Worm (Caenorhabditis elegans) whole organism, L4 larva: ENCODE results near the gene npr-41.

ENCODE experiments used
- D1046.2 ChIP-seq: fragments of 200-800 bp; sonication (Bioruptor generic); IDR thresholded peaks from 2 replicates; pipeline ENCODE4 v1.3.6; 2022; ENCODE audit warnings: missing genetic modification characterization, missing compliant biosample characterization
- F10B5.3 ChIP-seq: sonication (generic microtip); optimal IDR thresholded peaks from 2 replicates; lab custom pipeline; 2016; ENCODE audit warnings: mild to moderate bottlenecking, missing genetic modification characterization, missing compliant biosample characterization
- F37D6.2 ChIP-seq: sonication (generic microtip); optimal IDR thresholded peaks from 2 replicates; lab custom pipeline; 2016; ENCODE audit warnings: mild to moderate bottlenecking, missing genetic modification characterization, missing compliant biosample characterization
- F44E2.7 ChIP-seq: fragments of 200-800 bp; sonication (Bioruptor generic); IDR thresholded peaks from 2 replicates; pipeline ENCODE4 v2.1.2; 2022; ENCODE audit warnings: missing genetic modification characterization, missing compliant biosample characterization
- F49E8.2 ChIP-seq: sonication (generic microtip); optimal IDR thresholded peaks from 2 replicates; lab custom pipeline; 2016; ENCODE audit warnings: missing compliant biosample characterization, mild to moderate bottlenecking, missing genetic modification characterization, borderline replicate concordance
- T26A8.4 ChIP-seq: fragments of 200-800 bp; sonication (Bioruptor generic); IDR thresholded peaks from 2 replicates; pipeline ENCODE4 v1.3.6; 2022; ENCODE audit warnings: missing genetic modification characterization, missing compliant biosample characterization
- Y48G9A.11 ChIP-seq: fragments of 200-800 bp; sonication (Bioruptor generic); IDR thresholded peaks from 2 replicates; pipeline ENCODE4 v1.3.6; 2022; ENCODE audit warnings: missing genetic modification reagents, missing genetic modification characterization, missing compliant biosample characterization
- ZK337.2 ChIP-seq: fragments of 200-800 bp; sonication (Bioruptor generic); IDR thresholded peaks from 2 replicates; pipeline ENCODE4 v1.3.6; 2022; ENCODE audit warnings: missing genetic modification reagents, missing genetic modification characterization, missing compliant biosample characterization
- aha-1 ChIP-seq: fragments of 150-350 bp; peaks from one replicate; lab custom pipeline; 2014; ENCODE audit warnings: missing biosample characterization, missing genetic modification characterization
- aly-2 ChIP-seq: sonication (generic microtip); optimal IDR thresholded peaks from 2 replicates; lab custom pipeline; 2018; ENCODE audit warnings: missing biosample characterization, missing genetic modification characterization
- attf-4 ChIP-seq: sonication (generic microtip); optimal IDR thresholded peaks from 3 replicates; lab custom pipeline; 2017; ENCODE audit warnings: missing biosample characterization, missing genetic modification characterization
- ceh-32 ChIP-seq: sonication (generic microtip); optimal IDR thresholded peaks from 2 replicates; lab custom pipeline; 2016; ENCODE audit warnings: mild to moderate bottlenecking, missing genetic modification characterization, missing compliant biosample characterization; ENCODE audit not compliant: poor library complexity
- ceh-44 ChIP-seq: fragments of 200-800 bp; sonication (Bioruptor generic); IDR thresholded peaks from 2 replicates; pipeline ENCODE4 v1.3.6; 2022; ENCODE audit warnings: missing genetic modification reagents, missing genetic modification characterization, missing compliant biosample characterization
- cey-2 ChIP-seq: sonication (generic microtip); optimal IDR thresholded peaks from 3 replicates; lab custom pipeline; 2017; ENCODE audit warnings: missing genetic modification characterization, mild to moderate bottlenecking, missing compliant biosample characterization, antibody characterized with exemption, borderline replicate concordance; ENCODE audit not compliant: insufficient read depth
- daf-16 ChIP-seq, 3 experiments: sonication (generic microtip); optimal IDR thresholded peaks; 2 replicates each; lab custom pipeline; 2016 to 2017; ENCODE audit warnings: missing genetic modification characterization in 3 of 3, missing genetic modification reagents in 3 of 3, mild to moderate bottlenecking in 2 of 3, missing compliant biosample characterization in 2 of 3, missing biosample characterization in 1 of 3, moderate library complexity in 1 of 3
- dmd-8 ChIP-seq: fragments of 200-800 bp; sonication (Bioruptor generic); IDR thresholded peaks from 2 replicates; pipeline ENCODE4 v1.3.6; 2022; ENCODE audit warnings: missing genetic modification characterization, missing compliant biosample characterization
- dve-1 ChIP-seq: sonication (generic microtip); optimal IDR thresholded peaks from 2 replicates; lab custom pipeline; 2017; ENCODE audit warnings: antibody characterized with exemption, mild to moderate bottlenecking, missing genetic modification characterization, missing compliant biosample characterization; ENCODE audit not compliant: insufficient read depth
- egl-27 ChIP-seq: sonication (generic microtip); optimal IDR thresholded peaks from 3 replicates; lab custom pipeline; 2017; ENCODE audit warnings: missing biosample characterization, missing genetic modification reagents, missing genetic modification characterization
- fos-1 ChIP-seq: fragments of 150-350 bp; optimal IDR thresholded peaks from 2 replicates; lab custom pipeline; 2014; ENCODE audit warnings: missing biosample characterization, missing genetic modification characterization
- hlh-30 ChIP-seq: sonication (generic microtip); optimal IDR thresholded peaks from 2 replicates; lab custom pipeline; 2017; ENCODE audit warnings: antibody characterized with exemption, mild to moderate bottlenecking, missing genetic modification characterization, missing compliant biosample characterization; ENCODE audit not compliant: insufficient read depth
- jun-1 ChIP-seq: fragments of 150-350 bp; optimal IDR thresholded peaks from 2 replicates; lab custom pipeline; 2014; ENCODE audit warnings: missing biosample characterization, missing genetic modification reagents, missing genetic modification characterization
- lim-7 ChIP-seq: fragments of 200-800 bp; sonication (Bioruptor generic); IDR thresholded peaks from 2 replicates; pipeline ENCODE4 v1.3.6; 2022; ENCODE audit warnings: missing genetic modification characterization, missing compliant biosample characterization
- lin-29 ChIP-seq: fragments of 200-800 bp; sonication (Bioruptor generic); IDR thresholded peaks from 2 replicates; pipeline ENCODE4 v1.3.6; 2022; ENCODE audit warnings: missing genetic modification reagents, missing genetic modification characterization, missing compliant biosample characterization
- lin-38 ChIP-seq: fragments of 200-800 bp; sonication (Bioruptor generic); IDR thresholded peaks from 2 replicates; pipeline ENCODE4 v1.3.6; 2022; ENCODE audit warnings: missing genetic modification reagents, missing genetic modification characterization, missing compliant biosample characterization
- lin-39 ChIP-seq: fragments of 150-350 bp; optimal IDR thresholded peaks from 2 replicates; lab custom pipeline; 2014; ENCODE audit warnings: missing biosample characterization, missing genetic modification reagents, missing genetic modification characterization
- lir-3 ChIP-seq: sonication (generic microtip); optimal IDR thresholded peaks from 2 replicates; lab custom pipeline; 2016; ENCODE audit warnings: mild to moderate bottlenecking, missing genetic modification characterization, missing compliant biosample characterization
- mdl-1 ChIP-seq, 2 experiments: fragments of 150-350 bp in 1 of 2; sonication (generic microtip) in 1 of 2; optimal IDR thresholded peaks; 2 replicates each; lab custom pipeline; 2014 to 2017; ENCODE audit warnings: missing biosample characterization in 2 of 2, missing genetic modification characterization in 2 of 2
- nhr-102 ChIP-seq: sonication (generic microtip); optimal IDR thresholded peaks from 2 replicates; lab custom pipeline; 2016; ENCODE audit warnings: mild to moderate bottlenecking, missing genetic modification characterization, moderate library complexity, missing compliant biosample characterization
- nhr-48 ChIP-seq: sonication (generic microtip); optimal IDR thresholded peaks from 2 replicates; lab custom pipeline; 2016; ENCODE audit warnings: mild to moderate bottlenecking, missing genetic modification characterization, missing compliant biosample characterization
- nhr-6 ChIP-seq: fragments of 150-350 bp; optimal IDR thresholded peaks from 2 replicates; lab custom pipeline; 2014; ENCODE audit warnings: missing biosample characterization, missing genetic modification characterization
- nhr-77 ChIP-seq: fragments of 150-350 bp; optimal IDR thresholded peaks from 2 replicates; lab custom pipeline; 2014; ENCODE audit warnings: missing biosample characterization, missing genetic modification characterization
- pha-4 ChIP-seq, 2 experiments: fragments of 150-350 bp in 1 of 2; fragments of 200-800 bp in 1 of 2; sonication (Bioruptor generic) in 1 of 2; IDR thresholded peaks in 1 of 2; optimal IDR thresholded peaks in 1 of 2; 2 replicates each; pipeline versions ENCODE4 v1.3.6 to Lab custom; 2014 to 2022; ENCODE audit warnings: missing genetic modification characterization in 2 of 2, missing genetic modification reagents in 2 of 2, missing biosample characterization in 1 of 2, missing compliant biosample characterization in 1 of 2
- set-16 ChIP-seq: fragments of 200-800 bp; sonication (Bioruptor generic); IDR thresholded peaks from 2 replicates; pipeline ENCODE4 v1.3.6; 2022; ENCODE audit warnings: missing genetic modification reagents, missing genetic modification characterization, missing compliant biosample characterization
- snpc-4 ChIP-seq: fragments of 150-350 bp; optimal IDR thresholded peaks from 2 replicates; lab custom pipeline; 2014; ENCODE audit warnings: missing biosample characterization, missing genetic modification characterization
- spr-3 ChIP-seq: fragments of 200-800 bp; sonication (Bioruptor generic); optimal IDR thresholded peaks from 2 replicates; lab custom pipeline; 2018; ENCODE audit warnings: mild to moderate bottlenecking, missing genetic modification characterization, missing compliant biosample characterization
- unc-130 ChIP-seq: sonication (generic microtip); optimal IDR thresholded peaks from 2 replicates; lab custom pipeline; 2016; ENCODE audit warnings: missing genetic modification reagents, missing genetic modification characterization, missing compliant biosample characterization
- vab-7 ChIP-seq: fragments of 200-800 bp; sonication (Bioruptor generic); IDR thresholded peaks from 2 replicates; pipeline ENCODE4 v1.3.6; 2022; ENCODE audit warnings: missing genetic modification reagents, missing genetic modification characterization, missing compliant biosample characterization

The npr-41 gene

DNA sequence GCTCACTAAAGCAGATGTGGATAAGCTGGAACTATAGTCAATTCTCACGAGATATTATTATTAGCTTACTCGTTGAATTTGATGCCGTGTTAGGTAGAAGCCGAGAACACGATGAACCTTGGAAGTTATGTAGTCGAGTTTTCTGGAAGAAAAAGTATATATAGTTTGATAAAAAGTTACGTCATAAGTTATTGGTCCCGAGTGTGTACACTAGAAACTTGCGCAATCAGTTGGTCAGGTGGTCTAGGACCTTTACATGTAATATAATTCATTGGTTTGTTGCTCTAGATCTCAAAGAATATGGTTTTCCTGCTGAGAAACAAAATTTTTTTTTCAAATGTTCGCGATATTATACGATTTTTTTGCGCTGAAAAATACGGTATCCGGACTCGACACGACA, 25.5 kb downstream of the npr-41 start:
- no peak for TF ChIP-seq vab-7
- TF ChIP-seq pha-4 (GFP tag; IDR thresholded peaks at IDR 0.05; lab: Robert Waterston, UW) = no peak
- no peak for TF ChIP-seq pha-4 (tag; optimal IDR thresholded peaks at IDR 0.05; lab: Kevin White, UChicago)
- TF ChIP-seq snpc-4 = no peak
- TF ChIP-seq ZK337.2 (GFP tag; lab: Robert Waterston, UW) = no peak
- no peak for TF ChIP-seq egl-27 (tag; lab: Kevin White, UChicago)
- TF ChIP-seq dmd-8 (GFP tag; lab: Robert Waterston, UW) = no peak
- TF ChIP-seq lim-7 (GFP tag; lab: Robert Waterston, UW) = no peak
- TF ChIP-seq nhr-77 (tag; lab: Kevin White, UChicago) = no peak
- TF ChIP-seq cey-2 = no peak
- no peak for TF ChIP-seq mdl-1 (tag; optimal IDR thresholded peaks at IDR 0.05; lab: Kevin White, UChicago)
- TF ChIP-seq F37D6.2 = no peak
- no peak for TF ChIP-seq ceh-44
- no peak for TF ChIP-seq D1046.2
- TF ChIP-seq F10B5.3 (tag; lab: Kevin White, UChicago) = no peak
- TF ChIP-seq jun-1 = no peak
- TF ChIP-seq dve-1 (tag; lab: Kevin White, UChicago) = no peak

DNA sequence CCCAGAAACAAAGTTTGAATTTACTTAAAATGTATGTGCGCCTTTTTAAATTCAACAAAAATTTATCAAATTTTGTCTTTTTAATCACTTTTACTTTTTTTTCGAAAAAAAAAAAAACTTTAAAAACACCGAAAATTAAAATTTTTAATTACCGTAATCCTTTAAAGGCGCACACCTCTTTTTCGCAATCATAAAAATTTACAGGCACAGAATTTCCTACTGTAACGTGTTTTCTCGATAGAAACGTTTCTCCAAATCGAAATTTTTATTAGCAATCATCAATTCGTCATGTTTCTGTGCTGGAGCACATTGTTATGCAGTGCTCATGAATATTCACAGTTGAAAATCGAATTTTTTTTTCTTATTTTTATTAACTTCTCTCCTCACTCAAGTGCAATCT, 26.0 kb downstream of the npr-41 start:
- TF ChIP-seq nhr-102 (tag; lab: Kevin White, UChicago) = no peak
- TF ChIP-seq aha-1 (tag; lab: Kevin White, UChicago) = peak; percentile 63

DNA sequence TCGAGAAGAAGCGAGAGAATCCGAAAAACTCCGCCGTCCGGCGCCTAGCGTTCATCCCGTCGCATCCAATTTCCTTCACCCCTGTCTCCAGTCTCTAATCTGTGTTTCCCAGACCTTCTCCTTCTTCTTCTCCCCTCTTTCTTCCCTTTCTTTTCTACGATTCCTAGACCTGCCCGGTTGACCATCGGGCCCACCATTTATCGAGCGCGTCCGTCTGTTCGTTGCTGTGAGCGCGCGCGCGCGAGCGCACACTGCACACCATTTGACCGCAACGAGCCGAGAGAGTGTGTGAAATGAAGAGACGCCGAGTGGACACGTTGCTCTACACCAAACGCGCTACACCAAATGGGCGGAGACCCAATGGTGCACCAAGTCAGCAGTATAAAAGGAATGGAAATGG, 26.6 kb downstream of the npr-41 start:
- TF ChIP-seq lin-38 (GFP tag; lab: Robert Waterston, UW) (peak; percentile 73), unc-130 (peak; percentile 70), D1046.2 (0 out of 2 replicates have a peak, but pooled peaks have one; percentile 8), ceh-32 (tag; lab: Kevin White, UChicago) (no peak), mdl-1 (tag; optimal IDR thresholded peaks at IDR 0.05; lab: Kevin White, UChicago) (peak in 1 of 2 experiments; percentile 3), dmd-8 (GFP tag; lab: Robert Waterston, UW) (no peak), Y48G9A.11 (GFP tag; lab: Robert Waterston, UW) (peak; percentile 64; the same call in 1 of the 2 replicates), set-16 (GFP tag; lab: Robert Waterston, UW) (peak; percentile 82), aly-2 (tag; lab: Kevin White, UChicago) (no peak), spr-3 (peak; percentile 9), T26A8.4 (GFP tag; lab: Robert Waterston, UW) (no peak), F49E8.2 (no peak), daf-16 (GFP tag; optimal IDR thresholded peaks at IDR 0.05; lab: Kevin White, UChicago) (no peak), daf-16 (tag; optimal IDR thresholded peaks at IDR 0.05; lab: Kevin White, UChicago) (no peak)

DNA sequence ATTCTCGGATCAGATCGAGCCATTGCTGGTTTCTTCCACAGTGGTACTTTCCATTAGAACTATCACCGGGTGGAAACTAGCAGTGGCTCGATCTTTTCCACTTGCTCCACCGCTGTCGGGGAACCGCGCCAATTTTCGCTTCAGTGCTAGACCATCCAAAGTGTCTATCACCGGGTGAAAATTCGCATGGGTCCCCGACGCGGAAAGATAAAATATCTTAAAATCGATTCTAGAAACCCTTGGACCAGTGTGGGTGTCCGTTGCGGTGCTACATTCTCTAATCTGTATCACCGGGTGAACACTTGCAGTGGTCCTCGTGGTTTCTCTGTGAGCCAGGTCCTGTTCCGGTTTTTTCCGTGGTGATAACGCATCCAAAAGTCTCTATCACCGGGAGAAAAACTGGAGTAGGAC, 27.1 kb downstream of the npr-41 start:
- TF ChIP-seq nhr-48 (no peak), lin-29 (GFP tag; lab: Robert Waterston, UW) (no peak), F44E2.7 (GFP tag; lab: Robert Waterston, UW) (no peak), lir-3 (tag; lab: Kevin White, UChicago) (no peak), lin-39 (tag; lab: Kevin White, UChicago) (no peak), attf-4 (tag; lab: Kevin White, UChicago) (no peak), nhr-77 (tag; lab: Kevin White, UChicago) (no peak), hlh-30 (no peak), fos-1 (tag; lab: Kevin White, UChicago) (no peak), F49E8.2 (no peak), egl-27 (tag; lab: Kevin White, UChicago) (no peak), nhr-6 (tag; lab: Kevin White, UChicago) (no peak)
